Worm (Caenorhabditis elegans) whole organism, L2 larva: ENCODE measurements around the gene Y51H4A.938.

Experiments used
- C34F6.9 ChIP-seq: fragments of 150-350 bp; optimal IDR thresholded peaks from 2 replicates; lab custom pipeline; 2014; ENCODE audit warnings: missing biosample characterization, missing genetic modification characterization
- F13H6.1 ChIP-seq: sonication (generic microtip); optimal IDR thresholded peaks from 2 replicates; lab custom pipeline; 2016; ENCODE audit warnings: missing genetic modification characterization, missing compliant biosample characterization
- R02D3.7 ChIP-seq: fragments of 150-350 bp; optimal IDR thresholded peaks from 2 replicates; lab custom pipeline; 2014; ENCODE audit warnings: missing biosample characterization, missing genetic modification characterization
- Y55F3AM.14 ChIP-seq: fragments of 200-800 bp; sonication (Bioruptor generic); optimal IDR thresholded peaks from 2 replicates; lab custom pipeline; 2018; ENCODE audit warnings: mild to moderate bottlenecking, missing genetic modification characterization, missing compliant biosample characterization
- ZK546.5 ChIP-seq: sonication (generic microtip); optimal IDR thresholded peaks from 2 replicates; lab custom pipeline; 2017; ENCODE audit warnings: missing biosample characterization, missing genetic modification characterization
- alr-1 ChIP-seq: fragments of 150-350 bp; optimal IDR thresholded peaks from 2 replicates; lab custom pipeline; 2014; ENCODE audit warnings: missing biosample characterization, missing genetic modification characterization
- ama-1 ChIP-seq: fragments of 150-350 bp; optimal IDR thresholded peaks from 2 replicates; lab custom pipeline; 2018; ENCODE audit warnings: inconsistent platforms
- ceh-16 ChIP-seq: fragments of 150-350 bp; optimal IDR thresholded peaks from 2 replicates; lab custom pipeline; 2014; ENCODE audit warnings: missing biosample characterization, missing genetic modification characterization
- ceh-82 ChIP-seq: fragments of 150-350 bp; optimal IDR thresholded peaks from 2 replicates; lab custom pipeline; 2014; ENCODE audit warnings: missing biosample characterization, missing genetic modification characterization
- crh-2 ChIP-seq: sonication (generic microtip); optimal IDR thresholded peaks from 2 replicates; lab custom pipeline; 2017; ENCODE audit warnings: missing biosample characterization, missing genetic modification characterization
- egl-27 ChIP-seq: sonication (generic microtip); optimal IDR thresholded peaks from 3 replicates; lab custom pipeline; 2017; ENCODE audit warnings: missing biosample characterization, missing genetic modification reagents, missing genetic modification characterization
- elt-1 ChIP-seq: fragments of 150-350 bp; optimal IDR thresholded peaks from 2 replicates; lab custom pipeline; 2014; ENCODE audit warnings: missing biosample characterization, missing genetic modification characterization
- elt-3 ChIP-seq: sonication (generic microtip); optimal IDR thresholded peaks from 2 replicates; lab custom pipeline; 2017; ENCODE audit warnings: missing biosample characterization, missing genetic modification characterization
- fos-1 ChIP-seq: fragments of 150-350 bp; optimal IDR thresholded peaks from 2 replicates; lab custom pipeline; 2014; ENCODE audit warnings: missing biosample characterization, missing genetic modification characterization
- gmeb-1 ChIP-seq: fragments of 150-350 bp; optimal IDR thresholded peaks from 2 replicates; lab custom pipeline; 2014; ENCODE audit warnings: missing biosample characterization, missing genetic modification characterization
- lin-13 ChIP-seq: fragments of 150-350 bp; optimal IDR thresholded peaks from 2 replicates; lab custom pipeline; 2014; ENCODE audit warnings: missing biosample characterization, missing genetic modification reagents, missing genetic modification characterization
- lin-39 ChIP-seq: fragments of 150-350 bp; optimal IDR thresholded peaks from 2 replicates; lab custom pipeline; 2014; ENCODE audit warnings: missing biosample characterization, missing genetic modification reagents, missing genetic modification characterization
- lsy-2 ChIP-seq, 2 experiments: fragments of 150-350 bp in 1 of 2; sonication (generic microtip) in 1 of 2; optimal IDR thresholded peaks; 2 replicates each; lab custom pipeline; 2014 to 2017; ENCODE audit warnings: missing biosample characterization in 2 of 2, missing genetic modification characterization in 2 of 2
- mab-5 ChIP-seq: fragments of 150-350 bp; optimal IDR thresholded peaks from 2 replicates; lab custom pipeline; 2014; ENCODE audit warnings: missing biosample characterization, missing genetic modification characterization
- mbf-1 ChIP-seq: sonication (generic microtip); optimal IDR thresholded peaks from 2 replicates; lab custom pipeline; 2017; ENCODE audit warnings: missing biosample characterization, missing genetic modification characterization
- mdl-1 ChIP-seq, 2 experiments: fragments of 150-350 bp in 1 of 2; sonication (generic microtip) in 1 of 2; optimal IDR thresholded peaks; 2 replicates each; lab custom pipeline; 2017; ENCODE audit warnings: missing biosample characterization in 2 of 2, missing genetic modification characterization in 2 of 2
- nhr-12 ChIP-seq: fragments of 150-350 bp; optimal IDR thresholded peaks from 2 replicates; lab custom pipeline; 2014; ENCODE audit warnings: missing biosample characterization, missing genetic modification characterization
- nhr-129 ChIP-seq: fragments of 150-350 bp; optimal IDR thresholded peaks from 2 replicates; lab custom pipeline; 2014; ENCODE audit warnings: missing biosample characterization, missing genetic modification characterization
- nhr-21 ChIP-seq: fragments of 150-350 bp; optimal IDR thresholded peaks from 2 replicates; lab custom pipeline; 2014; ENCODE audit warnings: missing biosample characterization, missing genetic modification characterization
- nhr-23 ChIP-seq: fragments of 150-350 bp; optimal IDR thresholded peaks from 2 replicates; lab custom pipeline; 2014; ENCODE audit warnings: missing biosample characterization, missing genetic modification reagents, missing genetic modification characterization
- nhr-237 ChIP-seq: fragments of 150-350 bp; optimal IDR thresholded peaks from 2 replicates; lab custom pipeline; 2014; ENCODE audit warnings: missing biosample characterization, missing genetic modification characterization
- nhr-25 ChIP-seq: fragments of 150-350 bp; sonication (generic microtip); optimal IDR thresholded peaks from 3 replicates; lab custom pipeline; 2014; ENCODE audit warnings: missing biosample characterization, missing genetic modification characterization
- nhr-6 ChIP-seq: fragments of 150-350 bp; optimal IDR thresholded peaks from 2 replicates; lab custom pipeline; 2014; ENCODE audit warnings: missing biosample characterization, missing genetic modification characterization
- nhr-77 ChIP-seq: fragments of 150-350 bp; optimal IDR thresholded peaks from 2 replicates; lab custom pipeline; 2014; ENCODE audit warnings: missing biosample characterization, missing genetic modification characterization
- sem-4 ChIP-seq: fragments of 150-350 bp; optimal IDR thresholded peaks from 2 replicates; lab custom pipeline; 2014; ENCODE audit warnings: missing biosample characterization, missing genetic modification reagents, missing genetic modification characterization
- skn-1 ChIP-seq: sonication (generic microtip); optimal IDR thresholded peaks from 2 replicates; lab custom pipeline; 2017; ENCODE audit warnings: missing biosample characterization, missing genetic modification characterization
- sma-3 ChIP-seq: sonication (generic microtip); optimal IDR thresholded peaks from 2 replicates; lab custom pipeline; 2016; ENCODE audit warnings: missing genetic modification reagents, missing genetic modification characterization, missing compliant biosample characterization
- sma-9 ChIP-seq, 2 experiments: fragments of 150-350 bp in 1 of 2; sonication (generic microtip) in 1 of 2; optimal IDR thresholded peaks; 2 replicates each; lab custom pipeline; 2014 to 2016; ENCODE audit warnings: missing genetic modification characterization in 2 of 2, mild to moderate bottlenecking in 1 of 2, missing biosample characterization in 1 of 2, missing compliant biosample characterization in 1 of 2, missing genetic modification reagents in 1 of 2, moderate library complexity in 1 of 2
- snpc-4 ChIP-seq: fragments of 150-350 bp; optimal IDR thresholded peaks from 2 replicates; lab custom pipeline; 2014; ENCODE audit warnings: missing biosample characterization, missing genetic modification characterization
- unc-39 ChIP-seq: fragments of 150-350 bp; optimal IDR thresholded peaks from 2 replicates; lab custom pipeline; 2014; ENCODE audit warnings: missing biosample characterization, missing genetic modification characterization
- unc-55 ChIP-seq: fragments of 150-350 bp; sonication (generic microtip); optimal IDR thresholded peaks from 3 replicates; lab custom pipeline; 2014; ENCODE audit warnings: missing biosample characterization, missing genetic modification reagents, missing genetic modification characterization
- unc-62 ChIP-seq: fragments of 150-350 bp; optimal IDR thresholded peaks from 2 replicates; lab custom pipeline; 2014; ENCODE audit warnings: missing biosample characterization, missing genetic modification reagents, missing genetic modification characterization
- zag-1 ChIP-seq: fragments of 150-350 bp; optimal IDR thresholded peaks from 2 replicates; lab custom pipeline; 2014; ENCODE audit warnings: missing biosample characterization, missing genetic modification characterization
- ztf-11 ChIP-seq: sonication (generic microtip); optimal IDR thresholded peaks from 2 replicates; lab custom pipeline; 2017; ENCODE audit warnings: missing biosample characterization, missing genetic modification characterization
- ztf-4 ChIP-seq: fragments of 150-350 bp; optimal IDR thresholded peaks from 2 replicates; lab custom pipeline; 2014; ENCODE audit warnings: missing biosample characterization, missing genetic modification characterization

Y51H4A.938 gene

ce11 chrIV:16494007-16494406 is 13.0 kb downstream of the Y51H4A.938 start:
- TF ChIP-seq mbf-1 (no peak), skn-1 (tag; lab: Kevin White, UChicago) (no peak), nhr-77 (no peak)

DNA sequence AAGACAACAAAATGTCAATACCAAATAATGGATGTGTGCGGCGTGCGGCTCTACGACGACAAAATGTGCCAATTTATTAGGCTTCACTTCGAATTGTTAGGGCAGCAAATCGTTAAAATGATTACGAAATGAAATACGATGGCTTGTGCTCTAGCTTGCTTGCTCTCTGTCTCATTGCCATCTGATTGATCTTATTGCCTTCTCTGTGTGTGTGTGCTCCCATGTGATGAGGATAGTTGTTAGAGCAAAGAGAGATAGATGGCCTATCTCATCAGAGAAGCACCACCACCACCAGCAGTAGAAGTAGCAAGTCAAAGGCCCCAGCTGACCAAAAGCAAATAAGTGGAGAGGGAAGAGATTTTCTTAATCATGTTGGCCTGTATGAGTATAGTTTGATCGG is 15.5 kb downstream of the Y51H4A.938 start:
- TF ChIP-seq nhr-237 (tag; lab: Kevin White, UChicago) (no peak), sem-4 (tag; lab: Kevin White, UChicago) (peak; percentile 1), mab-5 (no peak), C34F6.9 (tag; lab: Kevin White, UChicago) (peak; percentile 37), nhr-129 (peak; percentile 76), ceh-16 (tag; lab: Kevin White, UChicago) (no peak), sma-9 (GFP tag; optimal IDR thresholded peaks at IDR 0.05; lab: Kevin White, UChicago) (peak; percentile 64), sma-9 (tag; optimal IDR thresholded peaks at IDR 0.05; lab: Kevin White, UChicago) (no peak), nhr-23 (tag; lab: Kevin White, UChicago) (no peak)

DNA sequence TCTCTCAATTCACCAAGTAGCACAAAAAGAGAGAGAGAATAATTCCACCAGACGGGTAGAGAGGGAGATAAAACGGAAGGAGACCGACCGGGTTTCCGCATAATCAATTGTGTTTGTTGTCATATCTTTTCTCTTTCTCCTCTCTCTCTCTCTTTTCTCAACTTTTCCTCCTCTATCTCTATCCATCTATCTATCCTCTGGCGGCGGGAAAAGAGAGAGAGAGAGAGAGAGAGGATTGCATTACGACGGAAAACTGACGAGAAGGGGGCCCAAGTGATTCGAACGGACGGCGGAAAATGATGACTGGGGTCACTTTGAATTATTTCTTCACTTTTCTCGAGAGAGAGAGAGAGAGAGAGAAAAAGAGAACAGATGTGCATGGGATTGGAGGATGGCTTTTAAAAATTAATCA is 17.0 kb downstream of the Y51H4A.938 start:
- no peak for TF ChIP-seq ztf-11
- TF ChIP-seq nhr-237 (tag; lab: Kevin White, UChicago) = no peak
- peak; percentile 59 for TF ChIP-seq sma-3 (GFP tag; lab: Kevin White, UChicago)
- peak; percentile 34 for TF ChIP-seq ztf-4 (tag; lab: Kevin White, UChicago)
- TF ChIP-seq nhr-129 = peak; percentile 78
- TF ChIP-seq sem-4 (tag; lab: Kevin White, UChicago) = peak; percentile 87
- TF ChIP-seq fos-1 = peak; percentile 44
- TF ChIP-seq unc-39 (tag; lab: Kevin White, UChicago) = no peak
- TF ChIP-seq egl-27 (tag; lab: Kevin White, UChicago) = peak; percentile 31
- no peak for TF ChIP-seq elt-1
- no peak for TF ChIP-seq nhr-12 (tag; lab: Kevin White, UChicago)
- no peak for TF ChIP-seq ceh-82 (tag; lab: Kevin White, UChicago)
- peak; percentile 72 for TF ChIP-seq crh-2 (tag; lab: Kevin White, UChicago)
- peak; percentile 79 for TF ChIP-seq C34F6.9 (tag; lab: Kevin White, UChicago)
- TF ChIP-seq nhr-25 (tag; lab: Kevin White, UChicago) = peak; percentile 54
- TF ChIP-seq lsy-2 (tag; optimal IDR thresholded peaks at IDR 0.05; lab: Kevin White, UChicago) = peak; percentile 7 to 69
- TF ChIP-seq nhr-21 (tag; lab: Kevin White, UChicago) = peak; percentile 52
- peak; percentile 74 for TF ChIP-seq sma-9 (GFP tag; optimal IDR thresholded peaks at IDR 0.05; lab: Kevin White, UChicago)
- TF ChIP-seq sma-9 (tag; optimal IDR thresholded peaks at IDR 0.05; lab: Kevin White, UChicago) = no peak
- no peak for TF ChIP-seq ZK546.5 (tag; lab: Kevin White, UChicago)
- TF ChIP-seq lin-39 (tag; lab: Kevin White, UChicago) = no peak
- no peak for TF ChIP-seq elt-3 (tag; lab: Kevin White, UChicago)
- no peak for TF ChIP-seq alr-1 (tag; lab: Kevin White, UChicago)
- no peak for TF ChIP-seq mbf-1
- peak in 1 of 2 experiments; percentile 9 for TF ChIP-seq mdl-1 (tag; optimal IDR thresholded peaks at IDR 0.05; lab: Kevin White, UChicago)
- TF ChIP-seq unc-55 = peak; percentile 42
- no peak for TF ChIP-seq nhr-77
- TF ChIP-seq gmeb-1 = no peak
- peak; percentile 66 for TF ChIP-seq nhr-6 (tag; lab: Kevin White, UChicago)
- peak; percentile 59 for TF ChIP-seq zag-1 (tag; lab: Kevin White, UChicago)
- TF ChIP-seq F13H6.1 (tag; lab: Kevin White, UChicago) = peak; percentile 94
- no peak for TF ChIP-seq Y55F3AM.14
- peak; percentile 4 for TF ChIP-seq unc-62 (GFP tag; lab: Kevin White, UChicago)
- TF ChIP-seq snpc-4 (tag; lab: Kevin White, UChicago) = no peak
- TF ChIP-seq mab-5 = peak; percentile 50
- no peak for TF ChIP-seq ama-1
- no peak for TF ChIP-seq nhr-23 (tag; lab: Kevin White, UChicago)
- no peak for TF ChIP-seq R02D3.7
- TF ChIP-seq lin-13 (GFP tag; lab: Kevin White, UChicago) = peak; percentile 42
